Worm (Caenorhabditis elegans) whole organism, midembryonic: ENCODE data around the gene C49C3.10.

Source experiments
- T22C8.4 ChIP-seq: fragments of 200-800 bp; sonication (Bioruptor generic); IDR thresholded peaks from 2 replicates; pipeline ENCODE4 v1.3.6; 2022; ENCODE audit warnings: missing genetic modification characterization, missing compliant biosample characterization
- cog-1 ChIP-seq: sonication (generic microtip); optimal IDR thresholded peaks from 2 replicates; lab custom pipeline; 2016; ENCODE audit warnings: missing genetic modification characterization, missing compliant biosample characterization
- flt-1 ChIP-seq: fragments of 200-800 bp; sonication (Bioruptor generic); IDR thresholded peaks from 2 replicates; pipeline ENCODE4 v1.3.6; 2022; ENCODE audit warnings: missing genetic modification characterization, missing compliant biosample characterization
- klf-2 ChIP-seq: fragments of 200-800 bp; sonication (Bioruptor generic); conservative IDR thresholded peaks from 2 replicates; pipeline ENCODE4 v1.3.6; 2022; ENCODE audit warnings: missing genetic modification reagents, missing genetic modification characterization, missing compliant biosample characterization
- med-1 ChIP-seq: sonication (generic microtip); optimal IDR thresholded peaks from 2 replicates; lab custom pipeline; 2017; ENCODE audit warnings: missing genetic modification characterization, mild to moderate bottlenecking, missing compliant biosample characterization, antibody characterized with exemption, missing genetic modification reagents; ENCODE audit not compliant: insufficient read depth
- ref-1 ChIP-seq: fragments of 200-800 bp; sonication (Bioruptor generic); conservative IDR thresholded peaks from 2 replicates; pipeline ENCODE4 v1.3.6; 2022; ENCODE audit warnings: missing genetic modification reagents, missing genetic modification characterization, missing compliant biosample characterization
- tab-1 ChIP-seq: fragments of 200-800 bp; sonication (Bioruptor generic); IDR thresholded peaks from 2 replicates; pipeline ENCODE4 v1.3.6; 2022; ENCODE audit warnings: missing genetic modification characterization, missing compliant biosample characterization
- ztf-23 ChIP-seq: fragments of 200-800 bp; sonication (Bioruptor generic); IDR thresholded peaks from 2 replicates; pipeline ENCODE4 v1.3.6; 2022; ENCODE audit warnings: missing genetic modification reagents, missing genetic modification characterization, missing compliant biosample characterization
- ztf-29 ChIP-seq: fragments of 200-800 bp; sonication (Bioruptor generic); IDR thresholded peaks from 2 replicates; pipeline ENCODE4 v1.3.6; 2022; ENCODE audit warnings: missing genetic modification reagents, missing genetic modification characterization, missing compliant biosample characterization

Gene C49C3.10

ce11 chrIV:17361143-17361542 lies 22.4 kb upstream of the C49C3.10 start, which contains the start of gene clec-202:
Gene clec-202 (plus strand): TSS chrIV:17361443.
- TF ChIP-seq tab-1 (GFP tag; lab: Robert Waterston, UW) (no peak), T22C8.4 (GFP tag; lab: Robert Waterston, UW) (no peak), klf-2 (GFP tag; lab: Robert Waterston, UW) (no peak), med-1 (GFP tag; lab: Kevin White, UChicago) (no peak), cog-1 (tag; lab: Kevin White, UChicago) (no peak), ref-1 (GFP tag; lab: Robert Waterston, UW) (no peak), flt-1 (GFP tag; lab: Robert Waterston, UW) (no peak), ztf-29 (GFP tag; lab: Robert Waterston, UW) (no peak), ztf-23 (GFP tag; lab: Robert Waterston, UW) (no peak)

- TF ChIP-seq flt-1 (GFP tag; lab: Robert Waterston, UW) = no peak
- TF ChIP-seq klf-2 (GFP tag; lab: Robert Waterston, UW) = no peak
- TF ChIP-seq ref-1 (GFP tag; lab: Robert Waterston, UW) = no peak
Measured at ce11 chrIV:17351586-17351985, 12.8 kb upstream of the C49C3.10 start, which contains the start of gene clec-199. Gene clec-199 (plus strand): TSS chrIV:17351886.

ce11 chrIV:17346599-17347218 lies 7.9 kb upstream of the C49C3.10 start, which contains the start of the genes clec-197 and clec-198:
Gene clec-197 (minus strand): TSS chrIV:17346699.
Gene clec-198 (plus strand): TSS chrIV:17347168.
- TF ChIP-seq cog-1 (tag; lab: Kevin White, UChicago) (no peak), med-1 (GFP tag; lab: Kevin White, UChicago) (no peak), flt-1 (GFP tag; lab: Robert Waterston, UW) (no peak), tab-1 (GFP tag; lab: Robert Waterston, UW) (no peak)

ce11 chrIV:17343482-17343881 lies 4.7 kb upstream of the C49C3.10 start, which contains the start of gene C49C3.11:
Gene C49C3.11 (plus strand): TSS chrIV:17343782.
- no peak for TF ChIP-seq T22C8.4 (GFP tag; lab: Robert Waterston, UW)
- TF ChIP-seq flt-1 (GFP tag; lab: Robert Waterston, UW) = no peak
- TF ChIP-seq tab-1 (GFP tag; lab: Robert Waterston, UW) = no peak
- TF ChIP-seq klf-2 (GFP tag; lab: Robert Waterston, UW) = no peak
- no peak for TF ChIP-seq ref-1 (GFP tag; lab: Robert Waterston, UW)
- no peak for TF ChIP-seq ztf-29 (GFP tag; lab: Robert Waterston, UW)
- TF ChIP-seq med-1 (GFP tag; lab: Kevin White, UChicago) = no peak
- no peak for TF ChIP-seq cog-1 (tag; lab: Kevin White, UChicago)
- TF ChIP-seq ztf-23 (GFP tag; lab: Robert Waterston, UW) = no peak

ce11 chrIV:17342667-17343066 lies 3.9 kb upstream of the C49C3.10 start, which contains the start of gene C49C3.21:
Gene C49C3.21 (plus strand): TSS chrIV:17342967.
- no peak for TF ChIP-seq tab-1 (GFP tag; lab: Robert Waterston, UW)
- no peak for TF ChIP-seq ztf-29 (GFP tag; lab: Robert Waterston, UW)

ce11 chrIV:17342179-17342578 lies 3.4 kb upstream of the C49C3.10 start, which contains the start of gene C49C3.9:
Gene C49C3.9 (minus strand): TSS chrIV:17342314.
- no peak for TF ChIP-seq cog-1 (tag; lab: Kevin White, UChicago)
- no peak for TF ChIP-seq med-1 (GFP tag; lab: Kevin White, UChicago)
- TF ChIP-seq flt-1 (GFP tag; lab: Robert Waterston, UW) = no peak
- no peak for TF ChIP-seq ztf-29 (GFP tag; lab: Robert Waterston, UW)
- TF ChIP-seq ztf-23 (GFP tag; lab: Robert Waterston, UW) = no peak
- no peak for TF ChIP-seq ref-1 (GFP tag; lab: Robert Waterston, UW)
- no peak for TF ChIP-seq T22C8.4 (GFP tag; lab: Robert Waterston, UW)
- TF ChIP-seq klf-2 (GFP tag; lab: Robert Waterston, UW) = no peak
- no peak for TF ChIP-seq tab-1 (GFP tag; lab: Robert Waterston, UW)

- TF ChIP-seq T22C8.4 (GFP tag; lab: Robert Waterston, UW) (no peak), tab-1 (GFP tag; lab: Robert Waterston, UW) (no peak), med-1 (GFP tag; lab: Kevin White, UChicago) (no peak), ref-1 (GFP tag; lab: Robert Waterston, UW) (no peak), cog-1 (tag; lab: Kevin White, UChicago) (no peak), ztf-29 (GFP tag; lab: Robert Waterston, UW) (no peak), flt-1 (GFP tag; lab: Robert Waterston, UW) (no peak), ztf-23 (GFP tag; lab: Robert Waterston, UW) (no peak), klf-2 (GFP tag; lab: Robert Waterston, UW) (no peak)
Measured at ce11 chrIV:17341033-17341432, 2.3 kb upstream of the C49C3.10 start.

- TF ChIP-seq ztf-29 (GFP tag; lab: Robert Waterston, UW) (no peak), flt-1 (GFP tag; lab: Robert Waterston, UW) (no peak), ref-1 (GFP tag; lab: Robert Waterston, UW) (no peak), tab-1 (GFP tag; lab: Robert Waterston, UW) (no peak), ztf-23 (GFP tag; lab: Robert Waterston, UW) (no peak), med-1 (GFP tag; lab: Kevin White, UChicago) (no peak), cog-1 (tag; lab: Kevin White, UChicago) (no peak), klf-2 (GFP tag; lab: Robert Waterston, UW) (no peak), T22C8.4 (GFP tag; lab: Robert Waterston, UW) (no peak)
Measured at ce11 chrIV:17335031-17335430, 3.7 kb downstream of the C49C3.10 start, which contains the start of gene C49C3.8. Gene C49C3.8 (plus strand): TSS chrIV:17335203.
